Worm (Caenorhabditis elegans) whole organism, young adult: ENCODE results near the gene ZK218.5.
A peak's percentile ranks its signal among the peaks of the same experiment; 100 is the strongest.

Source experiments
- B0035.1 ChIP-seq: sonication (generic microtip); optimal IDR thresholded peaks from 2 replicates; lab custom pipeline; 2016; ENCODE audit warnings: missing genetic modification characterization, mild to moderate bottlenecking, missing compliant biosample characterization, missing genotype, missing genetic modification reagents
- C06A6.2 ChIP-seq: fragments of 200-800 bp; sonication (Bioruptor generic); conservative IDR thresholded peaks from 2 replicates; pipeline ENCODE4 v1.3.6; 2022; ENCODE audit warnings: missing genetic modification characterization, missing compliant biosample characterization
- F23B12.7 ChIP-seq: sonication (generic microtip); optimal IDR thresholded peaks from 2 replicates; lab custom pipeline; 2017; ENCODE audit warnings: missing genetic modification characterization, mild to moderate bottlenecking, missing compliant biosample characterization, antibody characterized with exemption, moderate library complexity; ENCODE audit not compliant: insufficient read depth
- T07F8.4 ChIP-seq: sonication (generic microtip); optimal IDR thresholded peaks from 2 replicates; lab custom pipeline; 2016; ENCODE audit warnings: mild to moderate bottlenecking, missing genetic modification characterization, moderate library complexity, missing compliant biosample characterization
- Y67H2A.10 ChIP-seq: fragments of 200-800 bp; sonication (Bioruptor generic); conservative IDR thresholded peaks from 2 replicates; pipeline ENCODE4 v1.3.6; 2022; ENCODE audit warnings: missing genetic modification reagents, missing genetic modification characterization, missing compliant biosample characterization
- attf-5 ChIP-seq: fragments of 200-800 bp; sonication (Bioruptor generic); optimal IDR thresholded peaks from 2 replicates; lab custom pipeline; 2018; ENCODE audit warnings: mild to moderate bottlenecking, missing genetic modification characterization, missing compliant biosample characterization
- attf-6 ChIP-seq: fragments of 200-800 bp; sonication (Bioruptor generic); IDR thresholded peaks from 2 replicates; pipeline ENCODE4 v1.3.6; 2022; ENCODE audit warnings: missing genetic modification reagents, missing genetic modification characterization, missing compliant biosample characterization
- bed-2 ChIP-seq: fragments of 200-800 bp; sonication (Bioruptor generic); IDR thresholded peaks from 2 replicates; pipeline ENCODE4 v1.3.6; 2022; ENCODE audit warnings: missing genetic modification reagents, missing genetic modification characterization, missing compliant biosample characterization
- ceh-91 ChIP-seq: fragments of 200-800 bp; sonication (Bioruptor generic); IDR thresholded peaks from 2 replicates; pipeline ENCODE4 v1.3.6; 2022; ENCODE audit warnings: missing genetic modification reagents, missing genetic modification characterization, missing compliant biosample characterization
- dpff-1 ChIP-seq: sonication (generic microtip); optimal IDR thresholded peaks from 2 replicates; lab custom pipeline; 2017; ENCODE audit warnings: mild to moderate bottlenecking, missing genetic modification characterization, missing compliant biosample characterization
- egl-44 ChIP-seq: fragments of 200-800 bp; sonication (Bioruptor generic); IDR thresholded peaks from 2 replicates; pipeline ENCODE4 v1.3.6; 2022; ENCODE audit warnings: missing genetic modification reagents, missing genetic modification characterization, missing compliant biosample characterization
- ets-4 ChIP-seq: fragments of 200-800 bp; sonication (Bioruptor generic); optimal IDR thresholded peaks from 2 replicates; lab custom pipeline; 2018; ENCODE audit warnings: mild to moderate bottlenecking, missing genetic modification characterization, missing compliant biosample characterization
- him-1 ChIP-seq: sonication (generic microtip); optimal IDR thresholded peaks from 2 replicates; lab custom pipeline; 2016; ENCODE audit warnings: missing genotype, missing genetic modification reagents, missing genetic modification characterization, missing compliant biosample characterization
- hlh-12 ChIP-seq: sonication (generic microtip); optimal IDR thresholded peaks from 2 replicates; lab custom pipeline; 2016; ENCODE audit warnings: missing genetic modification characterization, missing compliant biosample characterization
- hmg-1.2 ChIP-seq: fragments of 200-800 bp; sonication (Bioruptor generic); IDR thresholded peaks from 2 replicates; pipeline ENCODE4 v1.3.6; 2022; ENCODE audit warnings: missing genetic modification reagents, missing genetic modification characterization, missing compliant biosample characterization
- lag-1 ChIP-seq: fragments of 200-800 bp; sonication (Bioruptor generic); IDR thresholded peaks from 2 replicates; pipeline ENCODE4 v1.3.6; 2022; ENCODE audit warnings: missing genetic modification reagents, missing genetic modification characterization, missing compliant biosample characterization
- lin-26 ChIP-seq: fragments of 200-800 bp; sonication (Bioruptor generic); IDR thresholded peaks from 2 replicates; pipeline ENCODE4 v1.3.6; 2022; ENCODE audit warnings: missing genetic modification reagents, missing genetic modification characterization, missing compliant biosample characterization
- lir-1 ChIP-seq: fragments of 200-800 bp; sonication (Bioruptor generic); conservative IDR thresholded peaks from 2 replicates; pipeline ENCODE4 v1.3.6; 2022; ENCODE audit warnings: missing genetic modification reagents, missing genetic modification characterization, missing compliant biosample characterization
- lsl-1 ChIP-seq: fragments of 200-800 bp; sonication (Bioruptor generic); optimal IDR thresholded peaks from 2 replicates; lab custom pipeline; 2018; ENCODE audit warnings: mild to moderate bottlenecking, missing genetic modification characterization, moderate library complexity, missing compliant biosample characterization
- madf-10 ChIP-seq: sonication (generic microtip); optimal IDR thresholded peaks from 2 replicates; lab custom pipeline; 2016; ENCODE audit warnings: mild to moderate bottlenecking, missing genetic modification characterization, missing compliant biosample characterization
- mes-4 ChIP-seq: sonication (generic microtip); optimal IDR thresholded peaks from 2 replicates; lab custom pipeline; 2016; ENCODE audit warnings: missing genotype, missing genetic modification characterization, missing compliant biosample characterization
- nhr-80 ChIP-seq: sonication (generic microtip); optimal IDR thresholded peaks from 2 replicates; lab custom pipeline; 2016; ENCODE audit warnings: missing genetic modification characterization, missing compliant biosample characterization
- pbrm-1 ChIP-seq: fragments of 200-800 bp; sonication (Bioruptor generic); IDR thresholded peaks from 2 replicates; pipeline ENCODE4 v1.3.6; 2022; ENCODE audit warnings: missing genetic modification reagents, missing genetic modification characterization, missing compliant biosample characterization
- rec-8 ChIP-seq, 2 experiments: sonication (generic microtip); optimal IDR thresholded peaks; 2 replicates each; lab custom pipeline; 2016; ENCODE audit warnings: mild to moderate bottlenecking in 2 of 2, missing genetic modification characterization in 2 of 2, missing genetic modification reagents in 2 of 2, missing genotype in 2 of 2, missing biosample characterization in 1 of 2, missing compliant biosample characterization in 1 of 2, moderate library complexity in 1 of 2
- snpc-1.1 ChIP-seq: sonication (generic microtip); optimal IDR thresholded peaks from 2 replicates; lab custom pipeline; 2017; ENCODE audit warnings: missing genetic modification characterization, mild to moderate bottlenecking, missing compliant biosample characterization, antibody characterized with exemption, moderate library complexity, missing genotype, missing genetic modification reagents; ENCODE audit not compliant: insufficient read depth
- snpc-4 ChIP-seq, 5 experiments: fragments of 150-350 bp in 1 of 5; sonication (generic microtip) in 4 of 5; optimal IDR thresholded peaks; 2 replicates each; lab custom pipeline; 2014 to 2018; ENCODE audit warnings: missing genetic modification characterization in 5 of 5, missing biosample characterization in 3 of 5, antibody characterized with exemption in 2 of 5, mild to moderate bottlenecking in 2 of 5, missing compliant biosample characterization in 2 of 5, missing genotype in 2 of 5, moderate library complexity in 2 of 5, missing genetic modification reagents in 1 of 5
- tbx-9 ChIP-seq: sonication (generic microtip); optimal IDR thresholded peaks from 2 replicates; lab custom pipeline; 2016; ENCODE audit warnings: borderline replicate concordance, missing genetic modification characterization, inconsistent platforms, missing compliant biosample characterization
- unc-130 ChIP-seq: sonication (generic microtip); optimal IDR thresholded peaks from 2 replicates; lab custom pipeline; 2016; ENCODE audit warnings: missing genetic modification reagents, missing genetic modification characterization, missing compliant biosample characterization
- ztf-18 ChIP-seq: sonication (generic microtip); optimal IDR thresholded peaks from 2 replicates; lab custom pipeline; 2016; ENCODE audit warnings: missing genotype, mild to moderate bottlenecking, missing genetic modification characterization, missing compliant biosample characterization
- ztf-22 ChIP-seq: fragments of 200-800 bp; sonication (Bioruptor generic); optimal IDR thresholded peaks from 2 replicates; lab custom pipeline; 2018; ENCODE audit warnings: mild to moderate bottlenecking, missing genetic modification characterization, moderate library complexity, missing compliant biosample characterization
- ztf-26 ChIP-seq: sonication (generic microtip); optimal IDR thresholded peaks from 2 replicates; lab custom pipeline; 2017; ENCODE audit warnings: missing genetic modification characterization, missing compliant biosample characterization
- ztf-28 ChIP-seq: fragments of 200-800 bp; sonication (Bioruptor generic); IDR thresholded peaks from 2 replicates; pipeline ENCODE4 v1.3.6; 2022; ENCODE audit warnings: missing genetic modification reagents, missing genetic modification characterization, missing compliant biosample characterization
- ztf-3 ChIP-seq: fragments of 200-800 bp; sonication (Bioruptor generic); optimal IDR thresholded peaks from 2 replicates; lab custom pipeline; 2018; ENCODE audit warnings: mild to moderate bottlenecking, missing genetic modification characterization, missing compliant biosample characterization

ZK218.5 gene

DNA sequence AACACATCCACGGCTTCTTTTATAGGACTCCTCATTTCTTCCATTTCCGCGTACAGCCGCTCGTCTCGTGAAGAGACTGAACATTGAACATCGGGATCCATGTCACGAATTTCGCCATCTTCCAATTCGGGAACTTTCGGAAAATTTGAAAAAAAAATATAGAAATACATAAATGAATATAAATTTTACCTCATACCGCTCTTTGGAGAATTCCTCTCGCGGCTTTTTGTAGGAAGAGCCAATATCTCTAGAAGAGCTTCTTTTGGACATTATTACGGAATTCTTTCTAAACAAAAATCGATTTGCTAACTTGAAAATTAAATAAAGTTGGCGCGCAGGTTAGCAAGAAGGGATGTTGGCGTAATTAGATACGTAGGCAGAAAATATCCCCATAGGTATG, 18.2 kb upstream of the ZK218.5 start, which contains the start of gene T05E12.9:
Gene T05E12.9, minus strand, starts transcription at position 101 of the 400 bp plus-strand sequence.
- no peak for TF ChIP-seq dpff-1 (tag; lab: Kevin White, UChicago)
- TF ChIP-seq lag-1 (GFP tag; lab: Robert Waterston, UW): no peak
- TF ChIP-seq F23B12.7 (tag; lab: Kevin White, UChicago): no peak
- no peak for TF ChIP-seq snpc-1.1 (tag; lab: Kevin White, UChicago)
- TF ChIP-seq lin-26 (GFP tag; lab: Robert Waterston, UW): no peak
- no peak for TF ChIP-seq lir-1

DNA sequence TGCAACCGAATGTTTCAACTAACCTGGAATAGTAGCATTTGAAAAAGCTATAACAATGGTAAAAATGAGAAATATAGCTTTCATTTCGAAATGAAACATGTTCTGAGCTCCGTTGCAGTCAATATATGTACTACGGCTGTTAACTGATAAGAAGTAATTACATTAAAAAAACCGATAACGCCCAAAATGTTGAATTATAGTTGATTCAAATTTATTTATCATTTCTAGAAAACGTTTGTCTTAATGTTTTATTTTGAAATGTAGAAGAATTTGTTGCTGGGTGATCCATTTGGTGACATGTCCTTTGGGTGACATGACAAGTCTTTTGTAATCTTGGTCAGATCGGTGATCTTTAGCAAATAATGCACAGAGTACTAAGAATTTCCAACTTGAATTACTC, 11.6 kb upstream of the ZK218.5 start, which contains the start of gene T05E12.6:
Gene T05E12.6, minus strand, starts transcription at position 101 of the 400 bp plus-strand sequence.
- TF ChIP-seq ztf-26 (tag; lab: Kevin White, UChicago): no peak
- TF ChIP-seq pbrm-1 (GFP tag; lab: Robert Waterston, UW): no peak
- no peak for TF ChIP-seq madf-10 (tag; lab: Kevin White, UChicago)
- no peak for TF ChIP-seq hlh-12
- no peak for TF ChIP-seq C06A6.2 (GFP tag; lab: Robert Waterston, UW)

DNA sequence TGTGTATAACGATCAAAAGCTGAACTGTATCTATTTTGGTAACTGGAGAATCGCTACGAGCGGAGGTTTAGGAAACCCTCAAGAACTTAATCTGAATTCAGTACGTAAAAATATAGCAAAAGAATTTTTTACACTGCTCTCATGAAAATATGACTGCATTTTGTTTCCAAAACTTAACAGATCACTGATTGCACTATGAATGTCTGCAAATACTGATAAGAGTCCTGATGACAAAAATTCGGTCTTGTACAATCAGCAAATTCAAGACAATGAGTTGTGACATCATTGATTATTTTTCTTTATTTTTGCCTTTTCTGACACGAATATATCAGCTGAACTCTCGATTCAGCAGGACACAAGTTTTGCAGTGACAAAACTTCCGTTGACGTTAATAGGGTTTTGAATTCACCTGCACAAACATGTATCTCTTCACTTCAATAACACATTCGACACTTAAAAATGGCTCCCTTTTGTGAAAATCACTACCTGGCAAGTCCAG, 10.9 kb upstream of the ZK218.5 start, which contains the start of gene srh-237:
Gene srh-237, plus strand, starts transcription at position 449 of the 499 bp plus-strand sequence.
- TF ChIP-seq ztf-18 (no peak), bed-2 (GFP tag; lab: Robert Waterston, UW) (no peak), Y67H2A.10 (no peak), rec-8 (tag; optimal IDR thresholded peaks at IDR 0.05; lab: Kevin White, UChicago) (no peak), attf-5 (GFP tag; lab: Kevin White, UChicago) (no peak), lsl-1 (GFP tag; lab: Kevin White, UChicago) (no peak), attf-6 (GFP tag; lab: Robert Waterston, UW) (no peak), unc-130 (no peak), nhr-80 (tag; lab: Kevin White, UChicago) (peak; percentile 67), tbx-9 (tag; lab: Kevin White, UChicago) (no peak), ztf-28 (GFP tag; lab: Robert Waterston, UW) (no peak), ceh-91 (GFP tag; lab: Robert Waterston, UW) (no peak), him-1 (tag; lab: Kevin White, UChicago) (no peak), egl-44 (GFP tag; lab: Robert Waterston, UW) (no peak), ets-4 (no peak), B0035.1 (tag; lab: Kevin White, UChicago) (no peak), snpc-4 (GFP tag; optimal IDR thresholded peaks at IDR 0.05; lab: Kevin White, UChicago) (no peak), snpc-4 (tag; optimal IDR thresholded peaks at IDR 0.05; lab: Kevin White, UChicago) (peak in 1 of 4 experiments; percentile 25)

DNA sequence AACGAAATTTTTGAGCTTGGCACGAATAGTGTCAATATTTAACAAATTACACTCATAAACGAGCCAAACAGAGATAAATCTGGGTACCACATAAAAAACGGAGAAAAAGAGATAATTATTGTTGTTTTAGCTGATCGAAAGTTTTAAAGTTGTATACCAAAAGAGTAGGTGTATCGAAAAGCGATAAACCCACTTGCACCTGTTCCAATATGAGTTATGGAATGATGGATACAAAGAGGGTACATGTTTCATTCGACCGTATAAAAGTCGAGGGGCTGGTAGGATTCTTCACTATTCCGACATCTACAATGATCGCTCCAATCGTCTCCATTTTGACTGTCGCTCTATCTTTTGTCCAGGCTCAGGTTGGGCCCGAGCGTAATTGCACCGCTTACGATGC, 8.7 kb upstream of the ZK218.5 start, which contains the start of gene ZK218.1:
Gene ZK218.1, plus strand, starts transcription at position 301 of the 400 bp plus-strand sequence.
- TF ChIP-seq mes-4 (tag; lab: Kevin White, UChicago): no peak
- TF ChIP-seq ztf-3: no peak
- TF ChIP-seq T07F8.4 (tag; lab: Kevin White, UChicago): no peak

DNA sequence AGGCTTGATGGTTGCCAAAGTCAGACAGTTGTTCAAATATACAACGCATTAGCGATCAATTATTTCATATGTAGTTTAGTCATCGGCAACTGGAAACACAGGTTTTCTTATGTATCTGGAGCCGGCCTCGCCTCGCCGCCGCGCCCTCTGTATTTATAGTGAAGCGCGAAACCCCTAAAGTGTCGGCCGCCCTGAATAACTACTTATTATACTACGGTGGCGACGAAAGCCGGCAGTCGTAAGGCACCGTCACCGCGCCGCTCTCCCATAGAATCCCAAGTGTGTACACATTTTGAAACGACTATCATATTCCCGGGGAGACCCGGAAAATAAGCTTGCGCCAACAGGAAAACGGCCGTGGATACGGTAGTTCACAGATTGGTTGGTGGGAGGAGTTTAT, 6.4 kb upstream of the ZK218.5 start:
- TF ChIP-seq mes-4 (tag; lab: Kevin White, UChicago): no peak
- no peak for TF ChIP-seq snpc-4 (GFP tag; optimal IDR thresholded peaks at IDR 0.05; lab: Kevin White, UChicago)
- TF ChIP-seq snpc-4 (tag; optimal IDR thresholded peaks at IDR 0.05; lab: Kevin White, UChicago): peak in 2 of 4 experiments; percentile 62 to 71
- peak; percentile 27 for TF ChIP-seq snpc-1.1 (tag; lab: Kevin White, UChicago)
- no peak for TF ChIP-seq ztf-22
- peak; percentile 23; the same call in 1 of the 2 replicates for TF ChIP-seq hmg-1.2 (GFP tag; lab: Robert Waterston, UW)
